Fruit fly (Drosophila melanogaster): Measurements from ENCODE around the gene Prosbeta2R1.

Gene Prosbeta2R1

DNA sequence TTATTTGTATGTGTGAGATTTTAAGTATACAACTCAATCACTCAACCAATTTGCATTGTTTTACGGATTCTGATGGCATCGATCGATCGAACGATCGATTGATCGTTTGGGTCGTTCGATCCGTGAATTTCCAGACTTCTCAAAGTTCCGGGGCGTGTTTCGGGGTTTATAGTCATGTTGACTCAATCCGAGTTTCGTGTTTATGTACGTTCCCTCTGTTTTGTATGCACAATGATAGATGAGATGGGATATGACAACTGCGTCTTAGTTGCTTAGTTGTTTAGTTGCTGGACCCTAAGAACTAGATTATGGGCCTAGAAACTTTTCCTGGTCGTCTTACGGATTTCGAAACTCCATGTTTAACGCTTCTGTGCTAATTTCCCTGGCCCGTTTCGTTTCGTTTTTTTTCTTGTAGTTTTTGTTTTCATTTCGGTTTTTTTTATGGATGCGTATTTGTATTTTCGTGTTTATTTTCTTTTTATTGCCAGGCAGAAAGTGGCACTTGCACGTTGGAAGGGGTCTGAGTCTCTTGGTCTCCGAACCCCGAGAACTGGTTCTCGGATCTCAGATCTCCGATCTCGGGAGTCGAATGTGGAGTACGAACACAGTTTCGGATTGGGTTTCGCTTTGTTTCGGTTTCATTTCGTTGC, 40.0 kb upstream of the Prosbeta2R1 start (continued):
- TF ChIP-seq achi (GFP tag; optimal IDR thresholded peaks at IDR 0.05) (no peak), CG11294 (GFP tag; IDR thresholded peaks at IDR 0.05) (no peak), CG3032 (tag; optimal IDR thresholded peaks at IDR 0.05) (no peak), svp (GFP tag) (no peak), Sox14 (GFP tag; optimal IDR thresholded peaks at IDR 0.05) (no peak), CG6792 (GFP tag; optimal IDR thresholded peaks at IDR 0.05) (no peak), Hr39 (GFP tag; optimal IDR thresholded peaks at IDR 0.05) (no peak), OdsH (GFP tag; optimal IDR thresholded peaks at IDR 0.05) (no peak), spab (GFP tag; optimal IDR thresholded peaks at IDR 0.05) (peak; percentile 45), CG6163 (GFP tag; IDR thresholded peaks at IDR 0.05) (peak; percentile 61; the same call in 2 of the 3 replicates), Met (GFP tag; optimal IDR thresholded peaks at IDR 0.05) (no peak), CG9139 (GFP tag; optimal IDR thresholded peaks at IDR 0.05) (peak; percentile 76)

DNA sequence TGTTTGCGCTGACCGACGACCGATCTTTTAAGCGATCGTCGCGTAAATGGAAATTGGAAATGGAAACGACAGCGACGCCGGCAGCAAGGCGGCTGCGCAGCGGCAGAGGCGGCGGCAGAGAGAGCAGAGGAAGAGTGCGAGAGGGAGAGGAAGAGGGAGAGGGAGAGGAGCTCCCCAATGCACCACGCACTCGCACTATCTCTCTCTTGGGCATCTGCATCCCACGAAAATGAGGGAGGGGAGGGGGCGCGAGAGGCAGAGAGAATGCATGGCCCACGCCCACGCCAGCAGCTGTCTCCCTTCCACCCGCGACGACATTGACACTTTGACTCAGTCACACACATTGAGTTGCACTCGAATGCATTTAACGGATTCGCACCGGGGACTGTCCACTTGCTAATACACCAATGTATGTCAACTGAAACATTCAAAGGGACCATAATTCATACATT, 38.0 kb upstream of the Prosbeta2R1 start, which contains the start of gene CG3097:
CG3097 (minus strand) TSS at position 51 of the 452 bp plus-strand sequence.
- peak; percentile 23; the same call in 1 of the 3 replicates for TF ChIP-seq CG6163 (GFP tag; IDR thresholded peaks at IDR 0.05)
- TF ChIP-seq CG16779 (tag; optimal IDR thresholded peaks at IDR 0.05), result no peak
- TF ChIP-seq cyc (GFP tag; optimal IDR thresholded peaks at IDR 0.05), result no peak
- no peak for TF ChIP-seq topi (GFP tag; optimal IDR thresholded peaks at IDR 0.05)
- no peak for TF ChIP-seq Sox15 (GFP tag; optimal IDR thresholded peaks at IDR 0.05)
- 0 out of 2 replicates have a peak, but pooled peaks have one; percentile 30 for TF ChIP-seq CG11294 (GFP tag; IDR thresholded peaks at IDR 0.05)
- TF ChIP-seq ss (GFP tag; optimal IDR thresholded peaks at IDR 0.05), result peak; percentile 22 to 30
- TF ChIP-seq Eip93F (GFP tag; optimal IDR thresholded peaks at IDR 0.05), result no peak
- no peak for TF ChIP-seq salr (GFP tag; optimal IDR thresholded peaks at IDR 0.05)
- TF ChIP-seq net (GFP tag; optimal IDR thresholded peaks at IDR 0.05), result peak; percentile 5
- TF ChIP-seq acj6 (GFP tag; optimal IDR thresholded peaks at IDR 0.05), result no peak
- TF ChIP-seq CG3919 (GFP tag; optimal IDR thresholded peaks at IDR 0.05), result peak; percentile 10
- TF ChIP-seq Eip78C (GFP tag), result peak; percentile 51
- peak; percentile 31 for TF ChIP-seq dsx (GFP tag; optimal IDR thresholded peaks at IDR 0.05; ENCODE audit: poor library complexity, severe bottlenecking)
- 0 out of 3 replicates have a peak, but pooled peaks have one; percentile 39 for TF ChIP-seq eg (GFP tag; IDR thresholded peaks at IDR 0.05)
- no peak for TF ChIP-seq Sox102F (GFP tag; optimal IDR thresholded peaks at IDR 0.05)
- TF ChIP-seq spab (GFP tag; optimal IDR thresholded peaks at IDR 0.05), result no peak
- peak; percentile 13 for TF ChIP-seq CG1621 (tag; optimal IDR thresholded peaks at IDR 0.05)

DNA sequence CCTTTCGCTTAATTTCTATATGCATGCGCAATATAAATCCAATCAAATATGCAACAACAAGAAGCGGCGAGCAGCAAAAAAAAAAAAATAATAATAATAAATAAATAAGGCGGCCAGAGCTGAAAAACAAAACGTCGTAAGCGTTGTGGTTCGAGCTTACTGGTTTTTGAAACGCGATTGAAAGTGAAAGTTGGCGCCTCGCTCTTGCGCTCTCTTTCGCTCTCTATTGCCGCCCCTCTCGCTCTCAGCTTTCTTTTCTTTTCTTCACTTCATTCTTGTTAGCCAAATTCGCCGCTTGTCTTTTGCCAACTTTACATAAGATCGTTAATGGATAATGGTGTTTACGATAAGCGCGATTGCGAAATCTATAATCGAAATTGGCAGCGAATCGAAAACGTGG, 36.3 kb upstream of the Prosbeta2R1 start:
- no peak for TF ChIP-seq CG8319 (GFP tag; optimal IDR thresholded peaks at IDR 0.05)
- TF ChIP-seq CG4318 (GFP tag; optimal IDR thresholded peaks at IDR 0.05), result no peak
- no peak for TF ChIP-seq CG15336 (GFP tag; IDR thresholded peaks at IDR 0.05)
- no peak for TF ChIP-seq CG10669 (GFP tag; optimal IDR thresholded peaks at IDR 0.05)
- no peak for TF ChIP-seq topi (GFP tag; optimal IDR thresholded peaks at IDR 0.05)
- no peak for TF ChIP-seq CG6792 (GFP tag; optimal IDR thresholded peaks at IDR 0.05)
- TF ChIP-seq CG31627 (GFP tag; optimal IDR thresholded peaks at IDR 0.05), result no peak
- TF ChIP-seq CG8119 (GFP tag; IDR thresholded peaks at IDR 0.05), result 0 out of 3 replicates have a peak, but pooled peaks have one; percentile 25
- no peak for TF ChIP-seq esn (GFP tag; optimal IDR thresholded peaks at IDR 0.05)
- TF ChIP-seq CG34406 (GFP tag; optimal IDR thresholded peaks at IDR 0.05), result no peak
- no peak for TF ChIP-seq CG10631 (GFP tag; optimal IDR thresholded peaks at IDR 0.05)
- TF ChIP-seq Blimp-1 (GFP tag; optimal IDR thresholded peaks at IDR 0.05), result peak; percentile 90
- TF ChIP-seq CG11762 (GFP tag; optimal IDR thresholded peaks at IDR 0.05; ENCODE audit: insufficient read depth), result no peak
- no peak for TF ChIP-seq Eip78C (GFP tag)
- peak; percentile 48 for TF ChIP-seq CG6854 (GFP tag; optimal IDR thresholded peaks at IDR 0.05)
- TF ChIP-seq Smox (GFP tag; optimal IDR thresholded peaks at IDR 0.05), result no peak
- no peak for TF ChIP-seq Hr39 (GFP tag; optimal IDR thresholded peaks at IDR 0.05)
